Worm (Caenorhabditis elegans) whole organism, late embryonic: ENCODE results near the gene ZK218.3.

ENCODE experiments used
- ceh-9 ChIP-seq: sonication (generic microtip); optimal IDR thresholded peaks from 2 replicates; lab custom pipeline; 2016; ENCODE audit warnings: mild to moderate bottlenecking, missing genetic modification characterization, inconsistent platforms, missing compliant biosample characterization
- che-1 ChIP-seq: sonication (generic microtip); optimal IDR thresholded peaks from 2 replicates; lab custom pipeline; 2016; ENCODE audit warnings: mild to moderate bottlenecking, missing genetic modification characterization, missing compliant biosample characterization
- elt-2 ChIP-seq: sonication (generic microtip); optimal IDR thresholded peaks from 2 replicates; lab custom pipeline; 2016; ENCODE audit warnings: missing genetic modification reagents, missing genetic modification characterization, missing compliant biosample characterization
- hlh-30 ChIP-seq: sonication (generic microtip); optimal IDR thresholded peaks from 2 replicates; lab custom pipeline; 2017; ENCODE audit warnings: antibody characterized with exemption, missing genetic modification characterization, missing compliant biosample characterization; ENCODE audit not compliant: insufficient read depth
- pqm-1 ChIP-seq: sonication (generic microtip); optimal IDR thresholded peaks from 2 replicates; lab custom pipeline; 2016; ENCODE audit warnings: missing genetic modification characterization, missing compliant biosample characterization
- syd-9 ChIP-seq: sonication (generic microtip); optimal IDR thresholded peaks from 2 replicates; lab custom pipeline; 2016; ENCODE audit warnings: mild to moderate bottlenecking, missing genetic modification characterization, moderate library complexity, missing compliant biosample characterization
- ttx-3 ChIP-seq: sonication (generic microtip); optimal IDR thresholded peaks from 2 replicates; lab custom pipeline; 2016; ENCODE audit warnings: missing genetic modification reagents, missing genetic modification characterization, missing compliant biosample characterization

DNA sequence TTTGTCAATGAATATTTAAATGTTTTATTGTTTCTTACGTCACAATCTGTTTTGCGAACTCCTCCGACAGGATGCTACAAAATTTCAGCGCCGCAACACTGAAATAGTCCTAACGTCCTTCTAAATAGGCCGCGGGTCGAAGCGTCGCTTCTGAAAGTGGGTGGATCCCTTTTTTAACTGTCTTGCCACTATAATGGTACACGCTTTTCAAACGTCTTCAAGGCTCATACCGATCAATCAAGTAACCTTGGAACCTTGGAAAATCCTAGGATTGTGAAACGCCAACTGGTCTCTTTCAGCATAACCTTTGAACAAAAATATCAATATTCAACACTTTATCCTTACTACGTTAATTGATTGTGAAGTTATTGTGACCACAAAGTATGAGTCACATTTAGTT lies 31.9 kb downstream of the ZK218.3 start:
- TF ChIP-seq pqm-1 (tag; lab: Kevin White, UChicago) (no peak), che-1 (no peak), ttx-3 (tag; lab: Kevin White, UChicago) (no peak), elt-2 (tag; lab: Kevin White, UChicago) (no peak), hlh-30 (tag; lab: Kevin White, UChicago) (no peak), syd-9 (tag; lab: Kevin White, UChicago) (no peak), ceh-9 (tag; lab: Kevin White, UChicago) (no peak)
